Worm (Caenorhabditis elegans) whole organism, L4 larva: ENCODE measurements around the gene Y111B2A.1.

Source experiments
- aha-1 ChIP-seq: fragments of 150-350 bp; peaks from one replicate; lab custom pipeline; 2014; ENCODE audit warnings: missing biosample characterization, missing genetic modification characterization
- ama-1 ChIP-seq: fragments of 150-350 bp; optimal IDR thresholded peaks from 2 replicates; lab custom pipeline; 2014; ENCODE audit warnings: inconsistent platforms, mixed read lengths
- ces-1 ChIP-seq: fragments of 150-350 bp; sonication (generic microtip); optimal IDR thresholded peaks from 4 replicates; lab custom pipeline; 2014; ENCODE audit warnings: missing biosample characterization, missing genetic modification reagents, missing genetic modification characterization
- ctbp-1 ChIP-seq: fragments of 200-800 bp; sonication (Bioruptor generic); IDR thresholded peaks from 2 replicates; pipeline ENCODE4 v1.3.6; 2022; ENCODE audit warnings: missing genetic modification reagents, missing genetic modification characterization, missing compliant biosample characterization
- lin-13 ChIP-seq: fragments of 150-350 bp; optimal IDR thresholded peaks from 2 replicates; lab custom pipeline; 2014; ENCODE audit warnings: missing biosample characterization, missing genetic modification reagents, missing genetic modification characterization
- nhr-237 ChIP-seq: sonication (generic microtip); optimal IDR thresholded peaks from 2 replicates; lab custom pipeline; 2017; ENCODE audit warnings: missing biosample characterization, missing genetic modification characterization
- nhr-25 ChIP-seq: sonication (generic microtip); optimal IDR thresholded peaks from 2 replicates; lab custom pipeline; 2017; ENCODE audit warnings: missing genetic modification characterization, mild to moderate bottlenecking, missing compliant biosample characterization, antibody characterized with exemption, moderate library complexity, borderline replicate concordance; ENCODE audit not compliant: insufficient read depth
- nhr-28 ChIP-seq: fragments of 150-350 bp; optimal IDR thresholded peaks from 2 replicates; lab custom pipeline; 2014; ENCODE audit warnings: missing biosample characterization, missing genetic modification characterization
- php-3 ChIP-seq: fragments of 200-800 bp; sonication (Bioruptor generic); IDR thresholded peaks from 2 replicates; pipeline ENCODE4 v1.3.6; 2022; ENCODE audit warnings: missing genetic modification reagents, missing genetic modification characterization, missing compliant biosample characterization

ce11 chrIII:12496449-12496848 is 1.0 kb upstream of the Y111B2A.1 start, which contains the start of gene herd-1:
- TF ChIP-seq ces-1 (GFP tag; lab: Kevin White, UChicago) (no peak), aha-1 (tag; lab: Kevin White, UChicago) (no peak), php-3 (0 out of 2 replicates have a peak, but pooled peaks have one; percentile 32), nhr-237 (tag; lab: Kevin White, UChicago) (no peak), ctbp-1 (GFP tag; lab: Robert Waterston, UW) (0 out of 2 replicates have a peak, but pooled peaks have one; percentile 43), lin-13 (GFP tag; lab: Kevin White, UChicago) (no peak), nhr-28 (tag; lab: Kevin White, UChicago) (no peak), ama-1 (no peak), nhr-25 (tag; lab: Kevin White, UChicago) (no peak)
